Worm (Caenorhabditis elegans) whole organism, L2 larva: ENCODE results near the gene srh-272.

Experiments used
- alr-1 ChIP-seq: fragments of 150-350 bp; optimal IDR thresholded peaks from 2 replicates; lab custom pipeline; 2014; ENCODE audit warnings: missing biosample characterization, missing genetic modification characterization
- ceh-82 ChIP-seq: fragments of 150-350 bp; optimal IDR thresholded peaks from 2 replicates; lab custom pipeline; 2014; ENCODE audit warnings: missing biosample characterization, missing genetic modification characterization
- dmd-4 ChIP-seq: sonication (generic microtip); optimal IDR thresholded peaks from 2 replicates; lab custom pipeline; 2017; ENCODE audit warnings: missing biosample characterization, missing genetic modification characterization
- egl-27 ChIP-seq: sonication (generic microtip); optimal IDR thresholded peaks from 3 replicates; lab custom pipeline; 2017; ENCODE audit warnings: missing biosample characterization, missing genetic modification reagents, missing genetic modification characterization
- nhr-11 ChIP-seq: fragments of 150-350 bp; optimal IDR thresholded peaks from 2 replicates; lab custom pipeline; 2014; ENCODE audit warnings: missing biosample characterization, missing genetic modification characterization
- nhr-237 ChIP-seq: fragments of 150-350 bp; optimal IDR thresholded peaks from 2 replicates; lab custom pipeline; 2014; ENCODE audit warnings: missing biosample characterization, missing genetic modification characterization
- nhr-25 ChIP-seq: fragments of 150-350 bp; sonication (generic microtip); optimal IDR thresholded peaks from 3 replicates; lab custom pipeline; 2014; ENCODE audit warnings: missing biosample characterization, missing genetic modification characterization
- nhr-77 ChIP-seq: fragments of 150-350 bp; optimal IDR thresholded peaks from 2 replicates; lab custom pipeline; 2014; ENCODE audit warnings: missing biosample characterization, missing genetic modification characterization
- skn-1 ChIP-seq: sonication (generic microtip); optimal IDR thresholded peaks from 2 replicates; lab custom pipeline; 2017; ENCODE audit warnings: missing biosample characterization, missing genetic modification characterization
- snpc-4 ChIP-seq: fragments of 150-350 bp; optimal IDR thresholded peaks from 2 replicates; lab custom pipeline; 2014; ENCODE audit warnings: missing biosample characterization, missing genetic modification characterization
- unc-62 ChIP-seq: fragments of 150-350 bp; optimal IDR thresholded peaks from 2 replicates; lab custom pipeline; 2014; ENCODE audit warnings: missing biosample characterization, missing genetic modification reagents, missing genetic modification characterization
- ztf-1 ChIP-seq: fragments of 200-800 bp; sonication (Bioruptor generic); conservative IDR thresholded peaks from 2 replicates; pipeline ENCODE4 v1.3.6; 2022; ENCODE audit warnings: missing genetic modification characterization, missing compliant biosample characterization
- ztf-11 ChIP-seq: sonication (generic microtip); optimal IDR thresholded peaks from 2 replicates; lab custom pipeline; 2017; ENCODE audit warnings: missing biosample characterization, missing genetic modification characterization
- ztf-4 ChIP-seq: fragments of 150-350 bp; optimal IDR thresholded peaks from 2 replicates; lab custom pipeline; 2014; ENCODE audit warnings: missing biosample characterization, missing genetic modification characterization

- TF ChIP-seq unc-62 (GFP tag; lab: Kevin White, UChicago) = no peak
- no peak for TF ChIP-seq nhr-11 (tag; lab: Kevin White, UChicago)
- no peak for TF ChIP-seq alr-1 (tag; lab: Kevin White, UChicago)
- no peak for TF ChIP-seq ztf-11 (tag; lab: Kevin White, UChicago)
- no peak for TF ChIP-seq nhr-237 (tag; lab: Kevin White, UChicago)
- no peak for TF ChIP-seq nhr-77 (tag; lab: Kevin White, UChicago)
- TF ChIP-seq dmd-4 (tag; lab: Kevin White, UChicago) = no peak
- no peak for TF ChIP-seq snpc-4 (tag; lab: Kevin White, UChicago)
- TF ChIP-seq ceh-82 (tag; lab: Kevin White, UChicago) = no peak
- no peak for TF ChIP-seq ztf-1
- TF ChIP-seq egl-27 (tag; lab: Kevin White, UChicago) = no peak
- TF ChIP-seq skn-1 = no peak
- no peak for TF ChIP-seq ztf-4 (tag; lab: Kevin White, UChicago)
- no peak for TF ChIP-seq nhr-25
These were observed 40.1 kb downstream of the srh-272 start, which contains the start of gene C31B8.7 for ce11 chrV:2903227-2903626.
